Worm (Caenorhabditis elegans) whole organism, L3 larva: Measurements from ENCODE around the gene eif-3.G.

Experiments used
- ZK546.5 ChIP-seq: sonication (generic microtip); optimal IDR thresholded peaks from 2 replicates; lab custom pipeline; 2017; ENCODE audit warnings: missing biosample characterization, missing genetic modification characterization
- aly-2 ChIP-seq: fragments of 150-350 bp; optimal IDR thresholded peaks from 2 replicates; lab custom pipeline; 2014; ENCODE audit warnings: missing biosample characterization, missing genetic modification characterization
- ceh-82 ChIP-seq: fragments of 150-350 bp; optimal IDR thresholded peaks from 2 replicates; lab custom pipeline; 2014; ENCODE audit warnings: missing biosample characterization, missing genetic modification characterization
- mdl-1 ChIP-seq: fragments of 150-350 bp; optimal IDR thresholded peaks from 2 replicates; lab custom pipeline; 2014; ENCODE audit warnings: missing biosample characterization, missing genetic modification characterization
- snpc-4 ChIP-seq: fragments of 150-350 bp; optimal IDR thresholded peaks from 2 replicates; lab custom pipeline; 2014; ENCODE audit warnings: missing biosample characterization, missing genetic modification characterization
- unc-62 ChIP-seq: fragments of 150-350 bp; sonication (generic microtip); optimal IDR thresholded peaks from 4 replicates; lab custom pipeline; 2014; ENCODE audit warnings: missing biosample characterization, missing genetic modification reagents, missing genetic modification characterization
- ztf-11 ChIP-seq: fragments of 150-350 bp; optimal IDR thresholded peaks from 2 replicates; lab custom pipeline; 2014; ENCODE audit warnings: missing biosample characterization, missing genetic modification characterization

DNA sequence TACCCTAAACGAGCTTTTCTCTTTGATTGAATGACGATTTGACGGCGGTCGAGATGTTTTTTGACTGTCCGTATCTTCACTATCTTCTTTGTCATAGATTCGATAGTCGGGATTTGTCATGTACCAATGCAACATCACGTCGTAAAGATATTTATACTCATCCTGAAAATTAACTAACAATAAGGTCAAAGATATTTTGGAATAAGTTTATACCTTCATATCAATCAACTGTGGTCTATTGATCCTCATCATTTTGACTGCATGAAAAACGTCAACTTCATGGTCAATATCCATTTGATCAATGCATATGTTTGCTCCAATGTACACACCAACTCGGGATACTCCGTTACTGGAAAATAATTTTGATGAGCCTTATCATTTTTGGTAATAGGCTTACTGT lies 45.6 kb downstream of the eif-3.G start:
- TF ChIP-seq aly-2 (tag; lab: Kevin White, UChicago): no peak
- no peak for TF ChIP-seq ZK546.5 (tag; lab: Kevin White, UChicago)
- TF ChIP-seq ztf-11 (tag; lab: Kevin White, UChicago): no peak
- TF ChIP-seq ceh-82: no peak
- no peak for TF ChIP-seq snpc-4 (tag; lab: Kevin White, UChicago)
- no peak for TF ChIP-seq mdl-1 (tag; lab: Kevin White, UChicago)
- no peak for TF ChIP-seq unc-62
